Fruit fly (Drosophila melanogaster): Measurements from ENCODE around the gene Ilp6.
A peak's percentile ranks its signal among the peaks of the same experiment; 100 is the strongest.

The Ilp6 gene

dm6 chrX:2294474-2295434 is 39.7 kb downstream of the Ilp6 start:
- TF ChIP-seq N (GFP tag; optimal IDR thresholded peaks at IDR 0.05) (no peak), Dif (GFP tag; optimal IDR thresholded peaks at IDR 0.05; ENCODE audit: partially characterized antibody) (peak; percentile 62), tai (GFP tag; optimal IDR thresholded peaks at IDR 0.05) (no peak), ey (GFP tag; optimal IDR thresholded peaks at IDR 0.05) (peak; percentile 58), HLH106 (tag; optimal IDR thresholded peaks at IDR 0.05) (peak; percentile 38), Abd-B (GFP tag; optimal IDR thresholded peaks at IDR 0.05) (no peak), Rel (GFP tag; optimal IDR thresholded peaks at IDR 0.05) (no peak), Rel (tag; optimal IDR thresholded peaks at IDR 0.05) (peak; percentile 97), Myc (optimal IDR thresholded peaks at IDR 0.05) (no peak), Hnf4 (GFP tag; optimal IDR thresholded peaks at IDR 0.05) (peak; percentile 30), Hr83 (GFP tag; optimal IDR thresholded peaks at IDR 0.05; ENCODE audit: poor library complexity, severe bottlenecking) (peak; percentile 56), foxo (GFP tag; optimal IDR thresholded peaks at IDR 0.05) (peak in 1 of 2 experiments; percentile 82), Sp1 (GFP tag; optimal IDR thresholded peaks at IDR 0.05) (no peak), h (GFP tag; optimal IDR thresholded peaks at IDR 0.05) (peak; percentile 72), OdsH (GFP tag; optimal IDR thresholded peaks at IDR 0.05) (peak; percentile 20), br (GFP tag; optimal IDR thresholded peaks at IDR 0.05) (peak; percentile 56), dmrt93B (GFP tag; optimal IDR thresholded peaks at IDR 0.05) (peak; percentile 23), Jra (GFP tag; optimal IDR thresholded peaks at IDR 0.05) (no peak), dl (GFP tag; optimal IDR thresholded peaks at IDR 0.05; ENCODE audit: insufficient read depth in 1 of 2, partially characterized antibody in 2 of 2) (peak in 1 of 2 experiments; percentile 81), woc (GFP tag; optimal IDR thresholded peaks at IDR 0.05) (peak; percentile 24), lola (GFP tag; optimal IDR thresholded peaks at IDR 0.05) (no peak), Dfd (GFP tag; optimal IDR thresholded peaks at IDR 0.05) (peak; percentile 54), GATAd (GFP tag; optimal IDR thresholded peaks at IDR 0.05) (no peak), rgr (GFP tag; optimal IDR thresholded peaks at IDR 0.05) (peak; percentile 56), CG32264 (GFP tag; optimal IDR thresholded peaks at IDR 0.05) (no peak), psq (GFP tag; optimal IDR thresholded peaks at IDR 0.05) (peak; percentile 37), fru (GFP tag; optimal IDR thresholded peaks at IDR 0.05) (peak; percentile 75)

- TF ChIP-seq Abd-B (GFP tag; optimal IDR thresholded peaks at IDR 0.05): no peak
- no peak for TF ChIP-seq jim (GFP tag; optimal IDR thresholded peaks at IDR 0.05)
- peak; percentile 94 for TF ChIP-seq OdsH (GFP tag; optimal IDR thresholded peaks at IDR 0.05)
- peak; percentile 11 for TF ChIP-seq GATAd (GFP tag; optimal IDR thresholded peaks at IDR 0.05)
- peak; percentile 86 for TF ChIP-seq Dif (GFP tag; optimal IDR thresholded peaks at IDR 0.05; ENCODE audit: partially characterized antibody)
- peak; percentile 76 for TF ChIP-seq sage (GFP tag; optimal IDR thresholded peaks at IDR 0.05)
- TF ChIP-seq CrebA (GFP tag; optimal IDR thresholded peaks at IDR 0.05; ENCODE audit: borderline replicate concordance): no peak
- TF ChIP-seq ey (GFP tag; optimal IDR thresholded peaks at IDR 0.05): peak; percentile 95
- TF ChIP-seq dmrt93B (GFP tag; optimal IDR thresholded peaks at IDR 0.05): peak; percentile 94
- peak; percentile 84 for TF ChIP-seq CG32264 (GFP tag; optimal IDR thresholded peaks at IDR 0.05)
- TF ChIP-seq Sp1 (GFP tag; optimal IDR thresholded peaks at IDR 0.05): peak; percentile 98
- TF ChIP-seq pan (optimal IDR thresholded peaks at IDR 0.05): no peak
- TF ChIP-seq woc (GFP tag; optimal IDR thresholded peaks at IDR 0.05): peak; percentile 95
- peak; percentile 94 for TF ChIP-seq sv (GFP tag; optimal IDR thresholded peaks at IDR 0.05)
- TF ChIP-seq Dfd (GFP tag; optimal IDR thresholded peaks at IDR 0.05): no peak
- TF ChIP-seq tai (GFP tag; optimal IDR thresholded peaks at IDR 0.05): peak; percentile 81
- peak; percentile 25 for TF ChIP-seq Mio (GFP tag; optimal IDR thresholded peaks at IDR 0.05)
- TF ChIP-seq HLH106 (tag; optimal IDR thresholded peaks at IDR 0.05): peak; percentile 98
- TF ChIP-seq Hr78 (GFP tag; optimal IDR thresholded peaks at IDR 0.05): no peak
- peak; percentile 96 for TF ChIP-seq h (GFP tag; optimal IDR thresholded peaks at IDR 0.05)
- TF ChIP-seq Hr83 (GFP tag; optimal IDR thresholded peaks at IDR 0.05; ENCODE audit: poor library complexity, severe bottlenecking): peak; percentile 81
- TF ChIP-seq rgr (GFP tag; optimal IDR thresholded peaks at IDR 0.05): peak; percentile 93
- peak; percentile 97 for TF ChIP-seq fru (GFP tag; optimal IDR thresholded peaks at IDR 0.05)
- no peak for TF ChIP-seq Vsx2 (GFP tag; optimal IDR thresholded peaks at IDR 0.05; ENCODE audit: partially characterized antibody)
- peak; percentile 95 for TF ChIP-seq br (GFP tag; optimal IDR thresholded peaks at IDR 0.05)
- TF ChIP-seq N (GFP tag; optimal IDR thresholded peaks at IDR 0.05): no peak
- TF ChIP-seq Myc (optimal IDR thresholded peaks at IDR 0.05): no peak
- no peak for TF ChIP-seq usp (GFP tag; optimal IDR thresholded peaks at IDR 0.05)
- TF ChIP-seq CG9705 (GFP tag; optimal IDR thresholded peaks at IDR 0.05): peak; percentile 97
- TF ChIP-seq Jra (GFP tag; optimal IDR thresholded peaks at IDR 0.05): peak; percentile 78
- TF ChIP-seq dsf (GFP tag; optimal IDR thresholded peaks at IDR 0.05; ENCODE audit: borderline replicate concordance): no peak
- TF ChIP-seq lola (GFP tag; optimal IDR thresholded peaks at IDR 0.05): no peak
- TF ChIP-seq brk (GFP tag; optimal IDR thresholded peaks at IDR 0.05): peak; percentile 68
- TF ChIP-seq Hnf4 (GFP tag; optimal IDR thresholded peaks at IDR 0.05): peak; percentile 82
- TF ChIP-seq foxo (GFP tag; optimal IDR thresholded peaks at IDR 0.05): peak; percentile 67 to 96
- peak; percentile 87 for TF ChIP-seq psq (GFP tag; optimal IDR thresholded peaks at IDR 0.05)
- peak; percentile 67 to 85 for TF ChIP-seq dl (GFP tag; optimal IDR thresholded peaks at IDR 0.05; ENCODE audit: insufficient read depth in 1 of 2, partially characterized antibody in 2 of 2)
- TF ChIP-seq Rel (GFP tag; optimal IDR thresholded peaks at IDR 0.05): peak; percentile 30
- peak; percentile 90 for TF ChIP-seq Rel (tag; optimal IDR thresholded peaks at IDR 0.05)
Observed at dm6 chrX:2293294-2293988, 41.0 kb downstream of the Ilp6 start, which contains the start of gene CG2865. TSS of gene CG2865 (minus strand) at chrX:2293411.

All from whole organism, wandering third instar larva.